Fruit fly (Drosophila melanogaster) whole organism, prepupa: ENCODE results near the gene Polr1H.

Source experiments
- Blimp-1 ChIP-seq: fragments of 200-800 bp; sonication (Bioruptor generic); optimal IDR thresholded peaks from 3 replicates; lab custom pipeline; 2017; ENCODE audit warnings: missing biosample characterization, missing genetic modification characterization, mild to moderate bottlenecking, moderate library complexity, missing genetic modification reagents
- CG10631 ChIP-seq: fragments of 200-800 bp; sonication (Bioruptor generic); optimal IDR thresholded peaks from 2 replicates; lab custom pipeline; 2016; ENCODE audit warnings: missing biosample characterization, missing genetic modification characterization
- CG10669 ChIP-seq: fragments of 200-800 bp; sonication (Bioruptor generic); optimal IDR thresholded peaks from 3 replicates; lab custom pipeline; 2018; ENCODE audit warnings: missing biosample characterization, mild to moderate bottlenecking, missing genetic modification characterization, moderate library complexity
- CG11294 ChIP-seq: fragments of 200-800 bp; sonication (Bioruptor generic); IDR thresholded peaks from 2 replicates; pipeline ENCODE4 v1.3.6; 2022; ENCODE audit warnings: missing biosample characterization, missing genetic modification characterization
- CG11762 ChIP-seq: fragments of 200-800 bp; sonication (Bioruptor generic); optimal IDR thresholded peaks from 3 replicates; lab custom pipeline; 2016; ENCODE audit warnings: missing biosample characterization, missing genetic modification characterization; ENCODE audit not compliant: insufficient read depth
- CG11902 ChIP-seq: fragments of 200-800 bp; sonication (Bioruptor generic); optimal IDR thresholded peaks from 3 replicates; lab custom pipeline; 2016; ENCODE audit warnings: missing biosample characterization, missing genetic modification characterization
- CG15336 ChIP-seq: fragments of 200-800 bp; sonication (Bioruptor generic); IDR thresholded peaks from 2 replicates; pipeline ENCODE4 v1.3.6; 2022; ENCODE audit warnings: missing biosample characterization, missing genetic modification characterization
- CG31627 ChIP-seq: fragments of 200-800 bp; sonication (Bioruptor generic); optimal IDR thresholded peaks from 3 replicates; lab custom pipeline; 2016; ENCODE audit warnings: missing biosample characterization, missing genetic modification characterization
- CG32006 ChIP-seq: fragments of 200-800 bp; sonication (Bioruptor generic); optimal IDR thresholded peaks from 3 replicates; lab custom pipeline; 2017; ENCODE audit warnings: missing biosample characterization, mild to moderate bottlenecking, missing genetic modification characterization
- CG3919 ChIP-seq: fragments of 200-800 bp; sonication (Bioruptor generic); optimal IDR thresholded peaks from 3 replicates; lab custom pipeline; 2016; ENCODE audit warnings: missing biosample characterization, missing genetic modification characterization
- CG6163 ChIP-seq: fragments of 200-800 bp; sonication (Bioruptor generic); IDR thresholded peaks from 3 replicates; pipeline ENCODE4 v1.3.6; 2022; ENCODE audit warnings: missing biosample characterization, missing genetic modification characterization
- CG6276 ChIP-seq: fragments of 200-800 bp; sonication (Bioruptor generic); optimal IDR thresholded peaks from 2 replicates; lab custom pipeline; 2017; ENCODE audit warnings: missing biosample characterization, mild to moderate bottlenecking, missing genetic modification characterization
- CG6792 ChIP-seq: fragments of 200-800 bp; sonication (Bioruptor generic); optimal IDR thresholded peaks from 3 replicates; lab custom pipeline; 2016; ENCODE audit warnings: missing biosample characterization, missing genetic modification characterization
- CG6808 ChIP-seq: fragments of 200-800 bp; sonication (Bioruptor generic); optimal IDR thresholded peaks from 3 replicates; lab custom pipeline; 2017; ENCODE audit warnings: missing biosample characterization, missing genetic modification characterization, mild to moderate bottlenecking, moderate library complexity, missing genetic modification reagents
- CG7368 ChIP-seq: fragments of 200-800 bp; sonication (Bioruptor generic); optimal IDR thresholded peaks from 3 replicates; lab custom pipeline; 2016; ENCODE audit warnings: missing biosample characterization, missing genetic modification characterization
- CG8119 ChIP-seq: fragments of 200-800 bp; sonication (Bioruptor generic); IDR thresholded peaks from 3 replicates; pipeline ENCODE4 v1.3.6; 2022; ENCODE audit warnings: missing biosample characterization, missing genetic modification characterization
- CG8319 ChIP-seq: fragments of 200-800 bp; sonication (Bioruptor generic); optimal IDR thresholded peaks from 3 replicates; lab custom pipeline; 2016; ENCODE audit warnings: missing biosample characterization, missing genetic modification characterization
- CG8632 ChIP-seq: fragments of 200-800 bp; sonication (Bioruptor generic); optimal IDR thresholded peaks from 3 replicates; lab custom pipeline; 2016; ENCODE audit warnings: missing biosample characterization, missing genetic modification characterization
- CG9139 ChIP-seq: fragments of 200-800 bp; sonication (Bioruptor generic); optimal IDR thresholded peaks from 3 replicates; lab custom pipeline; 2017; ENCODE audit warnings: missing biosample characterization, mild to moderate bottlenecking, missing genetic modification characterization
- Eip75B ChIP-seq: fragments of 200-800 bp; sonication (Bioruptor generic); optimal IDR thresholded peaks from 3 replicates; lab custom pipeline; 2016; ENCODE audit warnings: missing biosample characterization, missing genetic modification characterization
- Eip78C ChIP-seq: fragments of 200-800 bp; sonication (Bioruptor generic); peaks from one replicate; lab custom pipeline; 2016; ENCODE audit warnings: missing biosample characterization, missing genetic modification characterization
- Eip93F ChIP-seq: fragments of 200-800 bp; sonication (Bioruptor generic); optimal IDR thresholded peaks from 2 replicates; lab custom pipeline; 2016; ENCODE audit warnings: missing biosample characterization, mild to moderate bottlenecking, missing genetic modification characterization
- Hr38 ChIP-seq: sonication (Bioruptor generic); optimal IDR thresholded peaks from 2 replicates; lab custom pipeline; 2016; ENCODE audit warnings: missing biosample characterization, missing genetic modification characterization
- Hr39 ChIP-seq: fragments of 200-800 bp; sonication (Bioruptor generic); optimal IDR thresholded peaks from 2 replicates; lab custom pipeline; 2016; ENCODE audit warnings: missing biosample characterization, missing genetic modification characterization
- Hr4 ChIP-seq: fragments of 200-800 bp; sonication (Bioruptor generic); optimal IDR thresholded peaks from 3 replicates; lab custom pipeline; 2016; ENCODE audit warnings: missing biosample characterization, missing genetic modification characterization
- Met ChIP-seq: fragments of 200-800 bp; sonication (Bioruptor generic); optimal IDR thresholded peaks from 3 replicates; lab custom pipeline; 2016; ENCODE audit warnings: missing biosample characterization, missing genetic modification characterization
- OdsH ChIP-seq: fragments of 200-800 bp; sonication (Bioruptor generic); optimal IDR thresholded peaks from 3 replicates; lab custom pipeline; 2016; ENCODE audit warnings: missing biosample characterization, missing genetic modification characterization
- Smox ChIP-seq: fragments of 200-800 bp; sonication (Bioruptor generic); optimal IDR thresholded peaks from 3 replicates; lab custom pipeline; 2016; ENCODE audit warnings: missing biosample characterization, missing genetic modification characterization
- Sox102F ChIP-seq: fragments of 200-800 bp; sonication (Bioruptor generic); optimal IDR thresholded peaks from 2 replicates; lab custom pipeline; 2016; ENCODE audit warnings: missing biosample characterization, mild to moderate bottlenecking, missing genetic modification characterization
- Sox14 ChIP-seq: fragments of 200-800 bp; sonication (Bioruptor generic); optimal IDR thresholded peaks from 3 replicates; lab custom pipeline; 2016; ENCODE audit warnings: missing biosample characterization, missing genetic modification characterization
- Sox15 ChIP-seq: fragments of 200-800 bp; sonication (Bioruptor generic); optimal IDR thresholded peaks from 3 replicates; lab custom pipeline; 2016; ENCODE audit warnings: missing biosample characterization, missing genetic modification characterization
- achi ChIP-seq: fragments of 200-800 bp; sonication (Bioruptor generic); optimal IDR thresholded peaks from 3 replicates; lab custom pipeline; 2016; ENCODE audit warnings: missing biosample characterization, missing genetic modification characterization
- acj6 ChIP-seq: fragments of 200-800 bp; sonication (Bioruptor generic); optimal IDR thresholded peaks from 3 replicates; lab custom pipeline; 2016; ENCODE audit warnings: missing biosample characterization, missing genetic modification characterization
- dac ChIP-seq: fragments of 200-800 bp; sonication (Bioruptor generic); optimal IDR thresholded peaks from 2 replicates; lab custom pipeline; 2017; ENCODE audit warnings: missing biosample characterization, mild to moderate bottlenecking, missing genetic modification characterization
- dsx ChIP-seq: fragments of 200-800 bp; optimal IDR thresholded peaks from 3 replicates; lab custom pipeline; 2019; ENCODE audit warnings: missing biosample characterization, mild to moderate bottlenecking, missing genetic modification characterization, moderate library complexity; ENCODE audit not compliant: poor library complexity, severe bottlenecking
- eg ChIP-seq: fragments of 200-800 bp; sonication (Bioruptor generic); IDR thresholded peaks from 3 replicates; pipeline ENCODE4 v1.3.6; 2022; ENCODE audit warnings: missing biosample characterization, missing genetic modification characterization
- esn ChIP-seq: fragments of 200-800 bp; sonication (Bioruptor generic); optimal IDR thresholded peaks from 2 replicates; lab custom pipeline; 2016; ENCODE audit warnings: missing biosample characterization, mild to moderate bottlenecking, missing genetic modification characterization, moderate library complexity
- fd59A ChIP-seq: fragments of 200-800 bp; sonication (Bioruptor generic); optimal IDR thresholded peaks from 2 replicates; lab custom pipeline; 2017; ENCODE audit warnings: missing biosample characterization, mild to moderate bottlenecking, missing genetic modification characterization, missing genetic modification reagents
- fkh ChIP-seq: fragments of 200-800 bp; sonication (Bioruptor generic); optimal IDR thresholded peaks from 3 replicates; lab custom pipeline; 2017; ENCODE audit warnings: missing biosample characterization, mild to moderate bottlenecking, missing genetic modification characterization, moderate library complexity
- lz ChIP-seq: fragments of 200-800 bp; sonication (Bioruptor generic); optimal IDR thresholded peaks from 3 replicates; lab custom pipeline; 2016; ENCODE audit warnings: missing biosample characterization, missing genetic modification characterization
- net ChIP-seq: fragments of 200-800 bp; sonication (Bioruptor generic); optimal IDR thresholded peaks from 3 replicates; lab custom pipeline; 2016; ENCODE audit warnings: missing biosample characterization, missing genetic modification characterization
- pdm3 ChIP-seq: fragments of 200-800 bp; sonication (Bioruptor generic); optimal IDR thresholded peaks from 3 replicates; lab custom pipeline; 2016; ENCODE audit warnings: missing biosample characterization, missing genetic modification characterization
- salr ChIP-seq, 2 experiments: fragments of 200-800 bp; sonication (Bioruptor generic); optimal IDR thresholded peaks; 3 replicates each; lab custom pipeline; 2016 to 2018; ENCODE audit warnings: missing biosample characterization in 2 of 2, missing genetic modification characterization in 2 of 2, mild to moderate bottlenecking in 1 of 2
- spab ChIP-seq: fragments of 200-800 bp; sonication (Bioruptor generic); optimal IDR thresholded peaks from 2 replicates; lab custom pipeline; 2017; ENCODE audit warnings: missing biosample characterization, mild to moderate bottlenecking, missing genetic modification characterization, missing genetic modification reagents
- svp ChIP-seq: fragments of 200-800 bp; sonication (Bioruptor generic); peaks from one replicate; lab custom pipeline; 2016; ENCODE audit warnings: missing biosample characterization, missing genetic modification characterization
- topi ChIP-seq: fragments of 200-800 bp; sonication (Bioruptor generic); optimal IDR thresholded peaks from 3 replicates; lab custom pipeline; 2016; ENCODE audit warnings: missing biosample characterization, missing genetic modification characterization
- vri ChIP-seq: fragments of 200-800 bp; sonication (Bioruptor generic); optimal IDR thresholded peaks from 3 replicates; lab custom pipeline; 2016; ENCODE audit warnings: missing biosample characterization, mild to moderate bottlenecking, missing genetic modification characterization

Gene Polr1H

dm6 chr3R:21777660-21778059 is at the start of gene Polr1H:
TSS of gene Polr1H (minus strand) at chr3R:21777847.
- no peak for TF ChIP-seq CG6163 (GFP tag; lab: Robert Waterston, UW)
- no peak for TF ChIP-seq Blimp-1 (GFP tag; lab: Kevin White, UChicago)
- TF ChIP-seq CG8119 (GFP tag; lab: Robert Waterston, UW) = no peak
- TF ChIP-seq CG7368 = no peak
- no peak for TF ChIP-seq CG11294
- no peak for TF ChIP-seq CG3919 (GFP tag; lab: Kevin White, UChicago)
- no peak for TF ChIP-seq Eip93F (GFP tag; lab: Kevin White, UChicago)
- TF ChIP-seq pdm3 (GFP tag; lab: Kevin White, UChicago) = no peak
- no peak for TF ChIP-seq CG6276 (GFP tag; lab: Kevin White, UChicago)
- no peak for TF ChIP-seq dsx
- TF ChIP-seq salr (GFP tag; optimal IDR thresholded peaks at IDR 0.05; lab: Kevin White, UChicago) = no peak
- TF ChIP-seq Hr38 (GFP tag; lab: Kevin White, UChicago) = no peak
- TF ChIP-seq achi = no peak
- TF ChIP-seq spab = no peak
- TF ChIP-seq CG32006 = no peak
- no peak for TF ChIP-seq Met
- no peak for TF ChIP-seq eg (GFP tag; lab: Robert Waterston, UW)

- peak; percentile 9 for TF ChIP-seq achi
- no peak for TF ChIP-seq CG9139
- TF ChIP-seq fkh (GFP tag; lab: Kevin White, UChicago) = no peak
- TF ChIP-seq CG7368 = peak; percentile 21
- peak; percentile 54 for TF ChIP-seq acj6 (GFP tag; lab: Kevin White, UChicago)
- TF ChIP-seq Eip75B (GFP tag; lab: Kevin White, UChicago) = peak; percentile 17
- peak; percentile 8 for TF ChIP-seq CG6792 (GFP tag; lab: Kevin White, UChicago)
- TF ChIP-seq Sox14 (GFP tag; lab: Kevin White, UChicago) = no peak
- TF ChIP-seq topi = peak; percentile 17
- TF ChIP-seq Eip78C (GFP tag; lab: Kevin White, UChicago) = peak; percentile 87
- peak; percentile 7 for TF ChIP-seq CG32006
- no peak for TF ChIP-seq Hr4 (GFP tag; lab: Kevin White, UChicago)
- TF ChIP-seq Hr39 (GFP tag; lab: Kevin White, UChicago) = no peak
- TF ChIP-seq Hr38 (GFP tag; lab: Kevin White, UChicago) = no peak
- no peak for TF ChIP-seq lz (GFP tag; lab: Kevin White, UChicago)
- peak; percentile 4 for TF ChIP-seq Smox (GFP tag; lab: Kevin White, UChicago)
- no peak for TF ChIP-seq eg (GFP tag; lab: Robert Waterston, UW)
- peak; percentile 14 for TF ChIP-seq net (GFP tag; lab: Kevin White, UChicago)
- TF ChIP-seq CG15336 (GFP tag; lab: Robert Waterston, UW) = no peak
- TF ChIP-seq CG10669 = peak; percentile 53
- TF ChIP-seq CG8119 (GFP tag; lab: Robert Waterston, UW) = no peak
- no peak for TF ChIP-seq Sox102F
- peak; percentile 59 for TF ChIP-seq spab
- TF ChIP-seq CG11762 (GFP tag; lab: Kevin White, UChicago) = no peak
- peak; percentile 25 for TF ChIP-seq dsx
- no peak for TF ChIP-seq vri
- peak; percentile 36 for TF ChIP-seq CG10631
- TF ChIP-seq fd59A (GFP tag; lab: Kevin White, UChicago) = peak; percentile 60
- no peak for TF ChIP-seq dac (GFP tag; lab: Kevin White, UChicago)
- TF ChIP-seq CG8319 (GFP tag; lab: Kevin White, UChicago) = no peak
- peak; percentile 37 for TF ChIP-seq OdsH (GFP tag; lab: Kevin White, UChicago)
- TF ChIP-seq CG31627 (GFP tag; lab: Kevin White, UChicago) = no peak
- peak; percentile 29 for TF ChIP-seq esn (GFP tag; lab: Kevin White, UChicago)
- peak in 1 of 2 experiments; percentile 24 for TF ChIP-seq salr (GFP tag; optimal IDR thresholded peaks at IDR 0.05; lab: Kevin White, UChicago)
- peak; percentile 64 for TF ChIP-seq svp (GFP tag; lab: Kevin White, UChicago)
- no peak for TF ChIP-seq CG6276 (GFP tag; lab: Kevin White, UChicago)
- no peak for TF ChIP-seq CG11902 (GFP tag; lab: Kevin White, UChicago)
- TF ChIP-seq CG6808 (GFP tag; lab: Kevin White, UChicago) = peak; percentile 66
- peak; percentile 48 for TF ChIP-seq CG8632 (GFP tag; lab: Kevin White, UChicago)
- TF ChIP-seq Met = peak; percentile 35
- TF ChIP-seq pdm3 (GFP tag; lab: Kevin White, UChicago) = peak; percentile 39
- TF ChIP-seq Sox15 (GFP tag; lab: Kevin White, UChicago) = no peak
Observed at dm6 chr3R:21825775-21826558, 48.3 kb upstream of the Polr1H start.
